Fruit fly (Drosophila melanogaster) whole organism: ENCODE measurements around the gene schuy.

ENCODE experiments used
- Dll ChIP-seq: fragments of >200 bp; optimal IDR thresholded peaks from 2 replicates; lab custom pipeline; 2017
- pan ChIP-seq: fragments of >200 bp; optimal IDR thresholded peaks from 2 replicates; lab custom pipeline; 2017
- psq ChIP-seq: fragments of >200 bp; optimal IDR thresholded peaks from 2 replicates; lab custom pipeline; 2017
- usp ChIP-seq: fragments of >200 bp; optimal IDR thresholded peaks from 2 replicates; lab custom pipeline; 2017; ENCODE audit warnings: missing biosample characterization, missing genetic modification characterization, mixed read lengths

- TF ChIP-seq pan (lab: Kevin White, UChicago) (no peak), usp (no peak), Dll (no peak), psq (lab: Kevin White, UChicago) (no peak)
Measured at dm6 chr3L:19941162-19941561, 44.7 kb upstream of the schuy start.
